Worm (Caenorhabditis elegans) whole organism, L4 larva: ENCODE results near the gene W03D2.9.

Experiments used
- D1046.2 ChIP-seq: fragments of 200-800 bp; sonication (Bioruptor generic); IDR thresholded peaks from 2 replicates; pipeline ENCODE4 v1.3.6; 2022; ENCODE audit warnings: missing genetic modification characterization, missing compliant biosample characterization
- F44E2.7 ChIP-seq: fragments of 200-800 bp; sonication (Bioruptor generic); IDR thresholded peaks from 2 replicates; pipeline ENCODE4 v2.1.2; 2022; ENCODE audit warnings: missing genetic modification characterization, missing compliant biosample characterization
- F49E8.2 ChIP-seq: sonication (generic microtip); optimal IDR thresholded peaks from 2 replicates; lab custom pipeline; 2016; ENCODE audit warnings: missing compliant biosample characterization, mild to moderate bottlenecking, missing genetic modification characterization, borderline replicate concordance
- T20F7.1 ChIP-seq: fragments of 200-800 bp; sonication (Bioruptor generic); optimal IDR thresholded peaks from 2 replicates; lab custom pipeline; 2018; ENCODE audit warnings: mild to moderate bottlenecking, missing genetic modification characterization, missing compliant biosample characterization
- Y105C5A.15 ChIP-seq: fragments of 200-800 bp; sonication (Bioruptor generic); IDR thresholded peaks from 2 replicates; pipeline ENCODE4 v1.3.6; 2022; ENCODE audit warnings: missing genetic modification characterization, missing compliant biosample characterization
- ZK546.5 ChIP-seq, 2 experiments: sonication (generic microtip); optimal IDR thresholded peaks; 2 replicates each; lab custom pipeline; 2017; ENCODE audit warnings: missing biosample characterization in 2 of 2, missing genetic modification characterization in 2 of 2
- aha-1 ChIP-seq: fragments of 150-350 bp; peaks from one replicate; lab custom pipeline; 2014; ENCODE audit warnings: missing biosample characterization, missing genetic modification characterization
- ceh-20 ChIP-seq: fragments of 200-800 bp; sonication (Bioruptor generic); IDR thresholded peaks from 2 replicates; pipeline ENCODE4 v1.3.6; 2022; ENCODE audit warnings: missing genetic modification reagents, missing genetic modification characterization, missing compliant biosample characterization
- ceh-28 ChIP-seq: fragments of 150-350 bp; optimal IDR thresholded peaks from 2 replicates; lab custom pipeline; 2014; ENCODE audit warnings: missing biosample characterization, missing genetic modification reagents, missing genetic modification characterization
- ceh-32 ChIP-seq: sonication (generic microtip); optimal IDR thresholded peaks from 2 replicates; lab custom pipeline; 2016; ENCODE audit warnings: mild to moderate bottlenecking, missing genetic modification characterization, missing compliant biosample characterization; ENCODE audit not compliant: poor library complexity
- ceh-62 ChIP-seq: sonication (generic microtip); optimal IDR thresholded peaks from 2 replicates; lab custom pipeline; 2017; ENCODE audit warnings: missing biosample characterization, missing genetic modification characterization
- daf-12 ChIP-seq: fragments of 150-350 bp; optimal IDR thresholded peaks from 2 replicates; lab custom pipeline; 2014; ENCODE audit warnings: missing biosample characterization, missing genetic modification reagents, missing genetic modification characterization
- daf-19 ChIP-seq: fragments of 200-800 bp; sonication (Bioruptor generic); conservative IDR thresholded peaks from 2 replicates; pipeline ENCODE4 v1.3.6; 2022; ENCODE audit warnings: missing genetic modification characterization, missing compliant biosample characterization
- dmd-8 ChIP-seq: fragments of 200-800 bp; sonication (Bioruptor generic); IDR thresholded peaks from 2 replicates; pipeline ENCODE4 v1.3.6; 2022; ENCODE audit warnings: missing genetic modification characterization, missing compliant biosample characterization
- dmd-9 ChIP-seq: fragments of 200-800 bp; sonication (Bioruptor generic); IDR thresholded peaks from 2 replicates; pipeline ENCODE4 v1.3.6; 2022; ENCODE audit warnings: missing genetic modification reagents, missing genetic modification characterization, missing compliant biosample characterization
- dpl-1 ChIP-seq: fragments of 150-350 bp; optimal IDR thresholded peaks from 2 replicates; lab custom pipeline; 2014; ENCODE audit warnings: missing biosample characterization, missing genetic modification reagents, missing genetic modification characterization
- duxl-1 ChIP-seq: sonication (generic microtip); optimal IDR thresholded peaks from 2 replicates; lab custom pipeline; 2016; ENCODE audit warnings: mild to moderate bottlenecking, missing genetic modification characterization, moderate library complexity, missing compliant biosample characterization; ENCODE audit not compliant: poor library complexity
- dve-1 ChIP-seq: sonication (generic microtip); optimal IDR thresholded peaks from 2 replicates; lab custom pipeline; 2017; ENCODE audit warnings: antibody characterized with exemption, mild to moderate bottlenecking, missing genetic modification characterization, missing compliant biosample characterization; ENCODE audit not compliant: insufficient read depth
- fos-1 ChIP-seq: fragments of 150-350 bp; optimal IDR thresholded peaks from 2 replicates; lab custom pipeline; 2014; ENCODE audit warnings: missing biosample characterization, missing genetic modification characterization
- gei-8 ChIP-seq: fragments of 200-800 bp; sonication (Bioruptor generic); optimal IDR thresholded peaks from 2 replicates; lab custom pipeline; 2018; ENCODE audit warnings: mild to moderate bottlenecking, missing genetic modification characterization, missing compliant biosample characterization
- hif-1 ChIP-seq, 2 experiments: sonication (generic microtip); optimal IDR thresholded peaks; 2 replicates each; lab custom pipeline; 2016 to 2017; ENCODE audit warnings: missing compliant biosample characterization in 2 of 2, missing genetic modification characterization in 2 of 2, missing genetic modification reagents in 2 of 2, missing genotype in 2 of 2, mild to moderate bottlenecking in 1 of 2
- lim-7 ChIP-seq: fragments of 200-800 bp; sonication (Bioruptor generic); IDR thresholded peaks from 2 replicates; pipeline ENCODE4 v1.3.6; 2022; ENCODE audit warnings: missing genetic modification characterization, missing compliant biosample characterization
- lin-39 ChIP-seq: fragments of 150-350 bp; optimal IDR thresholded peaks from 2 replicates; lab custom pipeline; 2014; ENCODE audit warnings: missing biosample characterization, missing genetic modification reagents, missing genetic modification characterization
- lsy-2 ChIP-seq, 2 experiments: fragments of 150-350 bp in 1 of 2; sonication (generic microtip) in 1 of 2; optimal IDR thresholded peaks; 2 replicates each; lab custom pipeline; 2014 to 2017; ENCODE audit warnings: missing biosample characterization in 2 of 2, missing genetic modification characterization in 2 of 2
- madf-5 ChIP-seq, 2 experiments: fragments of 200-800 bp; sonication (Bioruptor generic); IDR thresholded peaks; 2 replicates each; pipeline ENCODE4 v1.3.6; 2022; ENCODE audit warnings: missing compliant biosample characterization in 2 of 2, missing genetic modification characterization in 2 of 2
- madf-9 ChIP-seq: fragments of 200-800 bp; sonication (Bioruptor generic); conservative IDR thresholded peaks from 2 replicates; pipeline ENCODE4 v1.3.6; 2022; ENCODE audit warnings: missing genetic modification reagents, missing genetic modification characterization, missing compliant biosample characterization
- mdt-29 ChIP-seq: fragments of 200-800 bp; sonication (Bioruptor generic); IDR thresholded peaks from 2 replicates; pipeline ENCODE4 v1.3.6; 2022; ENCODE audit warnings: missing genetic modification reagents, missing genetic modification characterization, missing compliant biosample characterization
- mep-1 ChIP-seq: fragments of 150-350 bp; sonication (generic microtip); optimal IDR thresholded peaks from 3 replicates; lab custom pipeline; 2014; ENCODE audit warnings: missing biosample characterization, missing genetic modification characterization
- mxl-3 ChIP-seq: fragments of 200-800 bp; sonication (Bioruptor generic); optimal IDR thresholded peaks from 2 replicates; lab custom pipeline; 2018; ENCODE audit warnings: mild to moderate bottlenecking, missing genetic modification characterization, missing compliant biosample characterization
- nhr-11 ChIP-seq: fragments of 150-350 bp; optimal IDR thresholded peaks from 2 replicates; lab custom pipeline; 2014; ENCODE audit warnings: missing biosample characterization, missing genetic modification characterization
- nhr-111 ChIP-seq: fragments of 200-800 bp; sonication (Bioruptor generic); optimal IDR thresholded peaks from 2 replicates; lab custom pipeline; 2018; ENCODE audit warnings: mild to moderate bottlenecking, missing genetic modification characterization, missing compliant biosample characterization
- nhr-237 ChIP-seq: sonication (generic microtip); optimal IDR thresholded peaks from 2 replicates; lab custom pipeline; 2017; ENCODE audit warnings: missing biosample characterization, missing genetic modification characterization
- nhr-28 ChIP-seq: fragments of 150-350 bp; optimal IDR thresholded peaks from 2 replicates; lab custom pipeline; 2014; ENCODE audit warnings: missing biosample characterization, missing genetic modification characterization
- nhr-41 ChIP-seq: fragments of 200-800 bp; sonication (Bioruptor generic); IDR thresholded peaks from 2 replicates; pipeline ENCODE4 v1.3.6; 2022; ENCODE audit warnings: missing genetic modification reagents, missing genetic modification characterization, missing compliant biosample characterization
- nhr-6 ChIP-seq: fragments of 150-350 bp; optimal IDR thresholded peaks from 2 replicates; lab custom pipeline; 2014; ENCODE audit warnings: missing biosample characterization, missing genetic modification characterization
- nhr-76 ChIP-seq: fragments of 150-350 bp; optimal IDR thresholded peaks from 2 replicates; lab custom pipeline; 2014; ENCODE audit warnings: missing biosample characterization, missing genetic modification characterization
- pha-4 ChIP-seq, 2 experiments: fragments of 150-350 bp in 1 of 2; fragments of 200-800 bp in 1 of 2; sonication (Bioruptor generic) in 1 of 2; IDR thresholded peaks in 1 of 2; optimal IDR thresholded peaks in 1 of 2; 2 replicates each; pipeline versions ENCODE4 v1.3.6 to Lab custom; 2014 to 2022; ENCODE audit warnings: missing genetic modification characterization in 2 of 2, missing genetic modification reagents in 2 of 2, missing biosample characterization in 1 of 2, missing compliant biosample characterization in 1 of 2
- php-3 ChIP-seq: fragments of 200-800 bp; sonication (Bioruptor generic); IDR thresholded peaks from 2 replicates; pipeline ENCODE4 v1.3.6; 2022; ENCODE audit warnings: missing genetic modification reagents, missing genetic modification characterization, missing compliant biosample characterization
- pqm-1 ChIP-seq: sonication (generic microtip); optimal IDR thresholded peaks from 2 replicates; lab custom pipeline; 2017; ENCODE audit warnings: missing biosample characterization, missing genetic modification characterization
- set-16 ChIP-seq: fragments of 200-800 bp; sonication (Bioruptor generic); IDR thresholded peaks from 2 replicates; pipeline ENCODE4 v1.3.6; 2022; ENCODE audit warnings: missing genetic modification reagents, missing genetic modification characterization, missing compliant biosample characterization
- skn-1 ChIP-seq: fragments of 150-350 bp; optimal IDR thresholded peaks from 2 replicates; lab custom pipeline; 2014; ENCODE audit warnings: missing biosample characterization, missing genetic modification characterization
- snpc-1.2 ChIP-seq: fragments of 200-800 bp; sonication (Bioruptor generic); IDR thresholded peaks from 2 replicates; pipeline ENCODE4 v1.3.6; 2022; ENCODE audit warnings: missing genetic modification reagents, missing genetic modification characterization, missing compliant biosample characterization
- unc-130 ChIP-seq: sonication (generic microtip); optimal IDR thresholded peaks from 2 replicates; lab custom pipeline; 2016; ENCODE audit warnings: missing genetic modification reagents, missing genetic modification characterization, missing compliant biosample characterization
- unc-39 ChIP-seq: sonication (generic microtip); optimal IDR thresholded peaks from 2 replicates; lab custom pipeline; 2017; ENCODE audit warnings: missing biosample characterization, missing genetic modification characterization
- zip-11 ChIP-seq: fragments of 200-800 bp; sonication (Bioruptor generic); IDR thresholded peaks from 2 replicates; pipeline ENCODE4 v1.3.6; 2022; ENCODE audit warnings: missing genetic modification characterization, missing compliant biosample characterization

W03D2.9 gene

ce11 chrIV:4042274-4042673, 32.2 kb downstream of the W03D2.9 start, which contains the start of gene cdc-73 (continued):
- peak; percentile 21 for TF ChIP-seq duxl-1
- TF ChIP-seq nhr-237 (tag; lab: Kevin White, UChicago): no peak
- TF ChIP-seq ceh-32: no peak
- TF ChIP-seq mep-1 (tag; lab: Kevin White, UChicago): no peak
- peak; percentile 79 for TF ChIP-seq unc-130
- TF ChIP-seq zip-11 (GFP tag; lab: Robert Waterston, UW): no peak
- TF ChIP-seq mdt-29 (GFP tag; lab: Robert Waterston, UW): no peak
- no peak for TF ChIP-seq F49E8.2 (tag; lab: Kevin White, UChicago)
- TF ChIP-seq php-3: no peak
- no peak for TF ChIP-seq nhr-28 (tag; lab: Kevin White, UChicago)
- TF ChIP-seq lin-39: no peak
- no peak for TF ChIP-seq madf-5 (GFP tag; IDR thresholded peaks at IDR 0.05; lab: Robert Waterston, UW)
- no peak for TF ChIP-seq nhr-11
- no peak for TF ChIP-seq F44E2.7 (GFP tag; lab: Robert Waterston, UW)
- no peak for TF ChIP-seq mxl-3
- peak; percentile 5 for TF ChIP-seq nhr-6 (tag; lab: Kevin White, UChicago)
- peak in 1 of 2 experiments; percentile 56 for TF ChIP-seq lsy-2 (tag; optimal IDR thresholded peaks at IDR 0.05; lab: Kevin White, UChicago)
- TF ChIP-seq pha-4 (GFP tag; IDR thresholded peaks at IDR 0.05; lab: Robert Waterston, UW): no peak
- no peak for TF ChIP-seq pha-4 (tag; optimal IDR thresholded peaks at IDR 0.05; lab: Kevin White, UChicago)
- no peak for TF ChIP-seq ZK546.5 (tag; optimal IDR thresholded peaks at IDR 0.05; lab: Kevin White, UChicago)
- TF ChIP-seq nhr-76 (tag; lab: Kevin White, UChicago): no peak
- TF ChIP-seq nhr-111: no peak
- TF ChIP-seq fos-1 (tag; lab: Kevin White, UChicago): no peak
- TF ChIP-seq aha-1 (tag; lab: Kevin White, UChicago): no peak
- no peak for TF ChIP-seq daf-12 (tag; lab: Kevin White, UChicago)
- no peak for TF ChIP-seq Y105C5A.15 (GFP tag; lab: Robert Waterston, UW)
- no peak for TF ChIP-seq D1046.2
- TF ChIP-seq T20F7.1 (GFP tag; lab: Kevin White, UChicago): no peak
- TF ChIP-seq hif-1 (tag; optimal IDR thresholded peaks at IDR 0.05; lab: Kevin White, UChicago): peak in 1 of 2 experiments; percentile 70
- no peak for TF ChIP-seq daf-19 (GFP tag; lab: Robert Waterston, UW)
- no peak for TF ChIP-seq dve-1 (tag; lab: Kevin White, UChicago)
- TF ChIP-seq unc-39 (tag; lab: Kevin White, UChicago): no peak
- no peak for TF ChIP-seq snpc-1.2
- peak; percentile 91 for TF ChIP-seq dpl-1 (GFP tag; lab: Kevin White, UChicago)

- TF ChIP-seq set-16 (GFP tag; lab: Robert Waterston, UW): peak; percentile 23; the same call in 1 of the 2 replicates
- peak; percentile 61 for TF ChIP-seq ceh-28 (tag; lab: Kevin White, UChicago)
- no peak for TF ChIP-seq pha-4 (GFP tag; IDR thresholded peaks at IDR 0.05; lab: Robert Waterston, UW)
- TF ChIP-seq pha-4 (tag; optimal IDR thresholded peaks at IDR 0.05; lab: Kevin White, UChicago): no peak
Observed at ce11 chrIV:4041006-4041405, 33.5 kb downstream of the W03D2.9 start.

ce11 chrIV:4039984-4040383, 34.5 kb downstream of the W03D2.9 start, which contains the start of gene F35F11.2:
F35F11.2 (plus strand) TSS chrIV:4040284.
- TF ChIP-seq madf-9 (no peak), nhr-41 (no peak), dmd-8 (GFP tag; lab: Robert Waterston, UW) (no peak), ceh-20 (no peak), gei-8 (no peak), skn-1 (tag; lab: Kevin White, UChicago) (no peak), dmd-9 (no peak), pqm-1 (tag; lab: Kevin White, UChicago) (no peak), ceh-62 (tag; lab: Kevin White, UChicago) (no peak), lim-7 (GFP tag; lab: Robert Waterston, UW) (no peak), aha-1 (tag; lab: Kevin White, UChicago) (no peak)
